Fruit fly (Drosophila melanogaster): ENCODE measurements around the gene CG14969.

The CG14969 gene

DNA sequence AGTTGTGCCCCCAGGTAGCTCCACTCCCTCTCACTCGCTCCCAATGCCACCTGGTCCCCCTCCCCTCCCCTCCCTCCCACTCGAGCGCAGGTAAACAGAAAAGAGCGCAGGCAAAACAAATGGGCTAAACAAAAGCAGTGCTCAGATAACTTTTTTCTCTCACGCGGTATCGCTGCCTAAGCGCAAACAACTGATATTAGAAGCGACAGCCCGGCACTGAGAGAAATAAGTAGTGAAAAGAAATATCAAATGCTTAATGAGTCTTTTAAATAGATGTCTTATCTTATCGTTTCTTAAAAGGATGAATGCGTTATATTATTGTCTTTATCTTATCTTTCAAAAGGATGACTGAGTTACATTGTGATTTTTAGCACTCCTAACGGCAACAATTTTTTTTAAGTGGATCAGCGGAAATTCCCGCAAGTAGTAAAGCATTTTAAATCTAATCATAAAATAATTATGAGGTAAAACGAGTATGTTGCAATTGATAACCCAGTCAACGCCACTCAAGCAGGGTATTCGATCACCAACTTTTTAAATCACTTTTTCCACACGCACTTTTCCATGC is 33.5 kb downstream of the CG14969 start (continued):
- TF ChIP-seq CG15696 (tag; optimal IDR thresholded peaks at IDR 0.05) (peak; percentile 58), lab (GFP tag; optimal IDR thresholded peaks at IDR 0.05) (peak; percentile 96), tap (tag; optimal IDR thresholded peaks at IDR 0.05) (peak; percentile 95), CG17385 (GFP tag; optimal IDR thresholded peaks at IDR 0.05) (peak; percentile 91), CG1529 (GFP tag; optimal IDR thresholded peaks at IDR 0.05) (peak; percentile 89), slou (GFP tag; optimal IDR thresholded peaks at IDR 0.05) (peak; percentile 57), kah (GFP tag; optimal IDR thresholded peaks at IDR 0.05) (peak; percentile 82), jigr1 (GFP tag; IDR thresholded peaks at IDR 0.05) (peak; percentile 59; the same call in 1 of the 3 replicates), Ets97D (GFP tag; optimal IDR thresholded peaks at IDR 0.05) (peak; percentile 69), crc (GFP tag; optimal IDR thresholded peaks at IDR 0.05) (peak; percentile 88), Stat92E (GFP tag; optimal IDR thresholded peaks at IDR 0.05) (peak in 2 of 3 experiments; percentile 26 to 37), chinmo (GFP tag; IDR thresholded peaks at IDR 0.05; ENCODE audit: partially characterized antibody) (peak; percentile 77; the same call in 2 of the 4 replicates), CG12391 (tag; optimal IDR thresholded peaks at IDR 0.05) (peak; percentile 95), al (GFP tag; IDR thresholded peaks at IDR 0.05) (peak; percentile 79), Gug (GFP tag; IDR thresholded peaks at IDR 0.05) (peak; percentile 78), nerfin-1 (tag; optimal IDR thresholded peaks at IDR 0.05) (peak; percentile 87), HHEX (GFP tag; optimal IDR thresholded peaks at IDR 0.05) (peak; percentile 89), fru (optimal IDR thresholded peaks at IDR 0.05) (no peak), CG12219 (GFP tag; optimal IDR thresholded peaks at IDR 0.05) (peak; percentile 92), Xbp1 (GFP tag; optimal IDR thresholded peaks at IDR 0.05) (peak; percentile 93), az2 (GFP tag; optimal IDR thresholded peaks at IDR 0.05) (peak; percentile 91), Nf-YB (GFP tag; optimal IDR thresholded peaks at IDR 0.05) (peak; percentile 79), CG7745 (tag; optimal IDR thresholded peaks at IDR 0.05) (peak; percentile 42), CG1832 (GFP tag; optimal IDR thresholded peaks at IDR 0.05) (no peak), HmgZ (tag; optimal IDR thresholded peaks at IDR 0.05) (peak; percentile 91), bab2 (GFP tag; optimal IDR thresholded peaks at IDR 0.05) (peak; percentile 90), Hand (GFP tag; optimal IDR thresholded peaks at IDR 0.05) (peak; percentile 77), sima (GFP tag; optimal IDR thresholded peaks at IDR 0.05) (peak; percentile 80), HmgD (GFP tag; optimal IDR thresholded peaks at IDR 0.05) (peak; percentile 59), CG32772 (GFP tag; IDR thresholded peaks at IDR 0.05) (peak; percentile 87), H2.0 (GFP tag; IDR thresholded peaks at IDR 0.05) (peak; percentile 89), CG6254 (GFP tag; optimal IDR thresholded peaks at IDR 0.05) (peak; percentile 87), Dll (GFP tag; IDR thresholded peaks at IDR 0.05; ENCODE audit: partially characterized antibody) (no peak), ftz-f1 (GFP tag; optimal IDR thresholded peaks at IDR 0.05) (no peak), CG11560 (tag; IDR thresholded peaks at IDR 0.05) (peak; percentile 66), Poxn (GFP tag; IDR thresholded peaks at IDR 0.05) (peak; percentile 70), CG10959 (GFP tag; IDR thresholded peaks at IDR 0.05) (peak; percentile 73), CG33213 (GFP tag; optimal IDR thresholded peaks at IDR 0.05) (peak; percentile 79), CG7987 (GFP tag; optimal IDR thresholded peaks at IDR 0.05) (peak; percentile 76), CG14965 (GFP tag; optimal IDR thresholded peaks at IDR 0.05; ENCODE audit: borderline replicate concordance) (peak; percentile 61), CG13287 (GFP tag; IDR thresholded peaks at IDR 0.05; ENCODE audit: partially characterized antibody) (no peak; the same call in 1 of the 2 replicates), trh (GFP tag; optimal IDR thresholded peaks at IDR 0.05) (peak; percentile 77), CG17186 (GFP tag; optimal IDR thresholded peaks at IDR 0.05) (peak; percentile 20), danr (GFP tag; IDR thresholded peaks at IDR 0.05) (peak; percentile 75), stwl (tag; optimal IDR thresholded peaks at IDR 0.05) (no peak), CG12659 (GFP tag; optimal IDR thresholded peaks at IDR 0.05) (peak; percentile 94), CG10147 (GFP tag; optimal IDR thresholded peaks at IDR 0.05) (peak; percentile 86), Ptx1 (GFP tag; IDR thresholded peaks at IDR 0.05) (peak; percentile 93), ham (GFP tag; IDR thresholded peaks at IDR 0.05) (no peak)
